Worm (Caenorhabditis elegans): ENCODE measurements around the gene nhr-109.

nhr-109 gene

ce11 chrII:4453051-4453450 lies 19.9 kb downstream of the nhr-109 start, which contains the start of gene twk-2:
Gene twk-2, minus strand, starts transcription at chrII:4453151.
- TF ChIP-seq him-1 (tag; optimal IDR thresholded peaks at IDR 0.05) = no peak
- TF ChIP-seq dao-5 (tag; optimal IDR thresholded peaks at IDR 0.05) = no peak
- no peak for TF ChIP-seq W03F9.2 (tag; optimal IDR thresholded peaks at IDR 0.05)

- TF ChIP-seq dao-5 (tag; optimal IDR thresholded peaks at IDR 0.05) (no peak), him-1 (tag; optimal IDR thresholded peaks at IDR 0.05) (no peak), W03F9.2 (tag; optimal IDR thresholded peaks at IDR 0.05) (no peak)
Observed at ce11 chrII:4453453-4453852, 20.3 kb downstream of the nhr-109 start.

ce11 chrII:4454823-4455222 lies 21.7 kb downstream of the nhr-109 start:
- TF ChIP-seq W03F9.2 (tag; optimal IDR thresholded peaks at IDR 0.05) = no peak
- TF ChIP-seq dao-5 (tag; optimal IDR thresholded peaks at IDR 0.05) = no peak
- no peak for TF ChIP-seq him-1 (tag; optimal IDR thresholded peaks at IDR 0.05)

ce11 chrII:4456024-4456423 lies 22.9 kb downstream of the nhr-109 start:
- no peak for TF ChIP-seq dao-5 (tag; optimal IDR thresholded peaks at IDR 0.05)
- TF ChIP-seq him-1 (tag; optimal IDR thresholded peaks at IDR 0.05) = peak; percentile 80

DNA sequence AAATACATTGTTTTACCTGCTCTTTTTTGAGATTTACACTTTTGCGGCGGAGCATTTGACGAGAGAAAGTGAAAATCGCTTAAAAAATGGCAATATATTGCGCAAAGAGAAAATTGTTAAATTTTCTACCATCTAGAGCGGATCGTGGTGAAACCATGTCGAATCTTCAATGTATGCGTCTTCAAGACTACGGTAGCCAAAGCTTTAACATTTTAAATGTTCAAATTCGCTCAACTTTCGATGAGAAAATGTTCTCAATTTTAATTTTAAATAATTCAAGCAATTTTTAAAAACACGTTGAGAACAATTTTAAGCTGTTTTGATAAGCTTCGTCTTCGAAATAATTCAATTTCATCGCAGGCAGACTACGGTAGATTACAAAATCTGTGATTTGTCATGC lies 27.1 kb downstream of the nhr-109 start:
- TF ChIP-seq dao-5 (tag; optimal IDR thresholded peaks at IDR 0.05) = no peak
- no peak for TF ChIP-seq W03F9.2 (tag; optimal IDR thresholded peaks at IDR 0.05)

ce11 chrII:4460851-4461250 lies 27.7 kb downstream of the nhr-109 start, which contains the start of the genes T12C9.7 and vps-18:
Gene T12C9.7, minus strand, starts transcription at chrII:4460951.
Gene vps-18, plus strand, starts transcription at chrII:4461130.
- no peak for TF ChIP-seq dao-5 (tag; optimal IDR thresholded peaks at IDR 0.05)
- no peak for TF ChIP-seq W03F9.2 (tag; optimal IDR thresholded peaks at IDR 0.05)
- TF ChIP-seq him-1 (tag; optimal IDR thresholded peaks at IDR 0.05) = no peak

DNA sequence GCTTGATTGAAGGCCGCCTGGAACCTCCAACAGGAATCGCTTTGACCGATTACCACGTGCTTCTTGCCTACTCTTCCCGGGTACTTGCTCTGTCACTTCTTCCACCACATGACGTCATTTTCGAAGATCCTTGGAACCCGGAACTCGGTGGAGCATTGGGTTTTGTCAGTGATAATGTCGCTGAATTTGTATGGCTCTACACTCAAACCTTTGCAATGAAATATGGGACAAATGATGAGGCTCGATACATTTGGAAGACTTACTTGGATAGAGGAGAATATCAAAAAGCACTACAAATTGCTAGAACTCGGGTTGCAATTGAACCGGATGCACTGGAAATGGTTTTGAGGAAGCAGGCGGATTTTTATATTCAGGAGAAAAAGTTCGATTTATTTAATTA lies 29.7 kb downstream of the nhr-109 start:
- TF ChIP-seq him-1 (tag; optimal IDR thresholded peaks at IDR 0.05) = no peak

- TF ChIP-seq W03F9.2 (tag; optimal IDR thresholded peaks at IDR 0.05) (no peak), him-1 (tag; optimal IDR thresholded peaks at IDR 0.05) (no peak), dao-5 (tag; optimal IDR thresholded peaks at IDR 0.05) (no peak)
Observed at ce11 chrII:4467869-4468268, 34.7 kb downstream of the nhr-109 start, which contains the start of gene W06B4.2. Gene W06B4.2, plus strand, starts transcription at chrII:4468169.

DNA sequence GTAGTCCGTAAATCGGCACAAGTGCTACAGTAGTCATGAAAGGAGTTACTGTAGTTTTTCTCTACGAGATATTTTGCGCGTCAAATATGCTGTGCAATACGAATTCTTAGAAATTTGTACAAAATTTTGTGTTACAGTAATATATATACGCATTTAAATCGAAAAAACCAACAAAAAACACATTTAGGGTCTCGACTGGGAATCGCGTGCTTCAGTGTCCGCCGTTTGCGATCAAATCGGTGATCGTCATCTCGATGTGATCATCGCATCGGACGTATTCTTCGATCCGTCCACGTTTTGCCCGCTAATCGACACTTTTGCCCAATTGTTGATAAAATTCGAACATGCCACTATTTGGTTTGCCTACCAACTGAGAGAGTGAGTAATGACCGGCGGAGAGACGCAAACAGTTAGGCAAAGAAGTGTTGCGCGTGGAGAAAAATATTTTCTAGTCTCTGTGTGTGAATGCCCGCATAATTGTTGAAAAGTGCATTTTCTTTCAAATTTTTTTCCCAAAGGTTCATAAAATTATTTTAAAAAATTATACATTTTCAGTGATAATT lies 35.8 kb downstream of the nhr-109 start:
- no peak for TF ChIP-seq dao-5 (tag; optimal IDR thresholded peaks at IDR 0.05)

ce11 chrII:4470972-4471645 lies 37.9 kb downstream of the nhr-109 start, which contains the start of gene W06B4.1:
Gene W06B4.1, plus strand, starts transcription at chrII:4471595.
- TF ChIP-seq W03F9.2 (tag; optimal IDR thresholded peaks at IDR 0.05) (no peak), dao-5 (tag; optimal IDR thresholded peaks at IDR 0.05) (no peak), him-1 (tag; optimal IDR thresholded peaks at IDR 0.05) (no peak)

- no peak for TF ChIP-seq W03F9.2 (tag; optimal IDR thresholded peaks at IDR 0.05)
- no peak for TF ChIP-seq him-1 (tag; optimal IDR thresholded peaks at IDR 0.05)
- TF ChIP-seq dao-5 (tag; optimal IDR thresholded peaks at IDR 0.05) = no peak
Observed at ce11 chrII:4474005-4474655, 41.0 kb downstream of the nhr-109 start.

DNA sequence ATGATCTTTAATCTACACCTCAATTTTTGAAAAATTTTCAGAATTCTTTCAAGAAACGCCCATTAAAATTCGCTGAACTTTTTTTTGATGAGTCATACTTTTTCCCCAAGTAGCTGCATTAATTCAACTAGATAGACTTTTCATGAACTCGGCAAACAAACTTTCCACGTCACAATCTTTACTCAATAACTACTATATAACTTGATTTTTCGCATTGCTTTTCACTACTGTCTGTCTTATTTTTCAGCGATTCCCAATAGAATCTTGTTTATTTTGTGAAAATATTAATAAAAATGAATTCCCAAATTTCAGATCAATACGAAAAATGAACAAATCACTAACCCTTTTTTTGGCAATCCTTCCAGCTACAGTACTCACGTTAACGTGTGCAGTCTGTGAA lies 45.1 kb downstream of the nhr-109 start, which contains the start of gene T05C1.1:
TSS of gene T05C1.1 (plus strand) at position 301 of the 400 bp plus-strand sequence.
- TF ChIP-seq W03F9.2 (tag; optimal IDR thresholded peaks at IDR 0.05) (no peak), dao-5 (tag; optimal IDR thresholded peaks at IDR 0.05) (no peak), him-1 (tag; optimal IDR thresholded peaks at IDR 0.05) (no peak)

DNA sequence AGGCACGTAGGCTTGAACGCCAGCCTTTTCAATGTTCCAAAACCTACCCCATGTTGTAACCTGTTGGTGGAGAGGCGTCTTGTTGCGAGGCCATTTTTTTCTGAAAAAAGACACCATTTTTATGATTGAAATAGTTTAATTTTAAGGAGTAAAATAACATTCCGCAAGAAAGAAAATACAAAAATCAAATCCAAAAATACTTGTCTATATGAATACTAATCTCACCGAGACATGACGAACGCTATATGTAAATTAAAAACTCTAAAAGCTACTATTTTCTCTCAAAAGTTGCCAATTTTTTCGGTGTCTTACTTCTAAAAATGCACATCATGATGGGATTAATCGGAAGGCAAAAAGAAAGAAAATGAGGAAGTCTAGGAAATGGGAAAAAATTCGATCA lies 48.9 kb downstream of the nhr-109 start, which contains the start of gene T05C1.2:
TSS of gene T05C1.2 (minus strand) at position 101 of the 400 bp plus-strand sequence.
- TF ChIP-seq him-1 (tag; optimal IDR thresholded peaks at IDR 0.05) (no peak), W03F9.2 (tag; optimal IDR thresholded peaks at IDR 0.05) (no peak), dao-5 (tag; optimal IDR thresholded peaks at IDR 0.05) (no peak)
